Fruit fly (Drosophila melanogaster) whole organism, wandering third instar larva: ENCODE measurements around the gene Sfp24Bd.

Source experiments
- Abd-B ChIP-seq: fragments of >200 bp; optimal IDR thresholded peaks from 2 replicates; lab custom pipeline; 2017; ENCODE audit warnings: missing biosample characterization, missing genetic modification characterization
- Dfd ChIP-seq: fragments of >200 bp; optimal IDR thresholded peaks from 2 replicates; lab custom pipeline; 2017; ENCODE audit warnings: missing biosample characterization, missing genetic modification characterization
- GATAd ChIP-seq: sonication (Bioruptor generic); optimal IDR thresholded peaks from 2 replicates; lab custom pipeline; 2016; ENCODE audit warnings: missing biosample characterization, missing genetic modification characterization
- Hnf4 ChIP-seq: fragments of 200-800 bp; sonication (Bioruptor generic); optimal IDR thresholded peaks from 2 replicates; lab custom pipeline; 2016; ENCODE audit warnings: missing biosample characterization, mild to moderate bottlenecking, missing genetic modification characterization
- Myc ChIP-seq: fragments of >200 bp; optimal IDR thresholded peaks from 2 replicates; lab custom pipeline; 2017
- Rel ChIP-seq, 2 experiments: fragments of 200-800 bp; sonication (Bioruptor generic) in 1 of 2; optimal IDR thresholded peaks; 2 replicates in 1 of 2; 3 replicates in 1 of 2; lab custom pipeline; 2016 to 2019; ENCODE audit warnings: mild to moderate bottlenecking in 2 of 2, missing biosample characterization in 2 of 2, missing genetic modification characterization in 2 of 2, moderate library complexity in 1 of 2
- Vsx2 ChIP-seq: fragments of 200-300, 225-300 bp; sonication (Bioruptor generic); optimal IDR thresholded peaks from 2 replicates; lab custom pipeline; 2018; ENCODE audit warnings: missing biosample characterization, missing genetic modification characterization; ENCODE audit not compliant: partially characterized antibody
- br ChIP-seq: fragments of 200-800 bp; sonication (Bioruptor generic); optimal IDR thresholded peaks from 2 replicates; lab custom pipeline; 2016; ENCODE audit warnings: missing biosample characterization, missing genetic modification characterization
- dmrt93B ChIP-seq: fragments of 200-800 bp; sonication (Bioruptor generic); optimal IDR thresholded peaks from 2 replicates; lab custom pipeline; 2018; ENCODE audit warnings: missing biosample characterization, mild to moderate bottlenecking, missing genetic modification characterization
- dsf ChIP-seq: sonication (Bioruptor generic); optimal IDR thresholded peaks from 2 replicates; lab custom pipeline; 2016; ENCODE audit warnings: missing biosample characterization, missing genetic modification characterization, borderline replicate concordance
- fru ChIP-seq: fragments of 200-800 bp; sonication (Bioruptor generic); optimal IDR thresholded peaks from 3 replicates; lab custom pipeline; 2016; ENCODE audit warnings: missing biosample characterization, mild to moderate bottlenecking, missing genetic modification characterization
- h ChIP-seq: fragments of 200-800 bp; sonication (Bioruptor generic); optimal IDR thresholded peaks from 3 replicates; lab custom pipeline; 2016; ENCODE audit warnings: missing biosample characterization, mild to moderate bottlenecking, missing genetic modification characterization
- psq ChIP-seq: fragments of 200-800 bp; sonication (Bioruptor generic); optimal IDR thresholded peaks from 3 replicates; lab custom pipeline; 2017; ENCODE audit warnings: missing biosample characterization, mild to moderate bottlenecking, missing genetic modification characterization, moderate library complexity
- woc ChIP-seq: sonication (Bioruptor generic); optimal IDR thresholded peaks from 2 replicates; lab custom pipeline; 2016; ENCODE audit warnings: missing biosample characterization, mild to moderate bottlenecking, missing genetic modification characterization

DNA sequence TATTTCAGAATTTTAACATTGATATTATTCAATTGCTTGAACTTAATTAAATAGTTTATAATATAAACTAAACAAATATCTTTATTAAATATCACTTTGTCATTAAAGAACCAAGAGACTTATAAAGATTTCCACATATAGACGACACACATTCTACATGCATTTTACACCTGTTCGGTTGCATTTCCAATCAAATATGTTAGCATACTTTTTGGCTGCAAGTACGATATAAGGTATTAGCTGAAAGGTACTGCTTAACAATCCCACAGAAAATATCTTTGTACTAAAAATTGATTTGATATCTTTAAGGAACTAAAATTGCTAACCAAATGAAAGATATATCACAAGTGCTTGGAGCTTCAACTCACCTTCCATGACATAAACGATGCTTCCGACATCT, 35.1 kb downstream of the Sfp24Bd start:
- no peak for TF ChIP-seq GATAd (GFP tag; lab: Kevin White, UChicago)
- no peak for TF ChIP-seq br (GFP tag; lab: Kevin White, UChicago)
- no peak for TF ChIP-seq psq
- TF ChIP-seq Vsx2 (GFP tag; lab: Kevin White, UChicago): no peak
- TF ChIP-seq Rel (GFP tag; optimal IDR thresholded peaks at IDR 0.05; lab: Kevin White, UChicago): no peak
- no peak for TF ChIP-seq Rel (tag; optimal IDR thresholded peaks at IDR 0.05; lab: Kevin White, UChicago)
- TF ChIP-seq h (GFP tag; lab: Kevin White, UChicago): no peak
- TF ChIP-seq fru (GFP tag; lab: Kevin White, UChicago): no peak
- no peak for TF ChIP-seq Abd-B (GFP tag; lab: Kevin White, UChicago)
- TF ChIP-seq woc (GFP tag; lab: Kevin White, UChicago): no peak
- TF ChIP-seq dsf: no peak
- TF ChIP-seq dmrt93B (GFP tag; lab: Kevin White, UChicago): no peak
- TF ChIP-seq Myc: peak; percentile 62
- no peak for TF ChIP-seq Hnf4
- TF ChIP-seq Dfd: no peak
